Worm (Caenorhabditis elegans) whole organism, L2 larva: ENCODE results near the gene C31H1.5.

Experiments used
- C34F6.9 ChIP-seq: fragments of 150-350 bp; optimal IDR thresholded peaks from 2 replicates; lab custom pipeline; 2014; ENCODE audit warnings: missing biosample characterization, missing genetic modification characterization
- F13H6.1 ChIP-seq: sonication (generic microtip); optimal IDR thresholded peaks from 2 replicates; lab custom pipeline; 2016; ENCODE audit warnings: missing genetic modification characterization, missing compliant biosample characterization
- R02D3.7 ChIP-seq: fragments of 150-350 bp; optimal IDR thresholded peaks from 2 replicates; lab custom pipeline; 2014; ENCODE audit warnings: missing biosample characterization, missing genetic modification characterization
- aly-2 ChIP-seq: fragments of 150-350 bp; optimal IDR thresholded peaks from 2 replicates; lab custom pipeline; 2014; ENCODE audit warnings: missing biosample characterization, missing genetic modification characterization
- blmp-1 ChIP-seq: sonication (generic microtip); optimal IDR thresholded peaks from 2 replicates; lab custom pipeline; 2017; ENCODE audit warnings: missing genetic modification characterization, mild to moderate bottlenecking, missing compliant biosample characterization, antibody characterized with exemption, moderate library complexity; ENCODE audit not compliant: insufficient read depth
- ceh-16 ChIP-seq: fragments of 150-350 bp; optimal IDR thresholded peaks from 2 replicates; lab custom pipeline; 2014; ENCODE audit warnings: missing biosample characterization, missing genetic modification characterization
- crh-2 ChIP-seq: sonication (generic microtip); optimal IDR thresholded peaks from 2 replicates; lab custom pipeline; 2017; ENCODE audit warnings: missing biosample characterization, missing genetic modification characterization
- dmd-4 ChIP-seq: sonication (generic microtip); optimal IDR thresholded peaks from 2 replicates; lab custom pipeline; 2017; ENCODE audit warnings: missing biosample characterization, missing genetic modification characterization
- egl-27 ChIP-seq: sonication (generic microtip); optimal IDR thresholded peaks from 3 replicates; lab custom pipeline; 2017; ENCODE audit warnings: missing biosample characterization, missing genetic modification reagents, missing genetic modification characterization
- elt-1 ChIP-seq: fragments of 150-350 bp; optimal IDR thresholded peaks from 2 replicates; lab custom pipeline; 2014; ENCODE audit warnings: missing biosample characterization, missing genetic modification characterization
- elt-3 ChIP-seq: sonication (generic microtip); optimal IDR thresholded peaks from 2 replicates; lab custom pipeline; 2017; ENCODE audit warnings: missing biosample characterization, missing genetic modification characterization
- gmeb-1 ChIP-seq: fragments of 150-350 bp; optimal IDR thresholded peaks from 2 replicates; lab custom pipeline; 2014; ENCODE audit warnings: missing biosample characterization, missing genetic modification characterization
- lin-39 ChIP-seq: fragments of 150-350 bp; optimal IDR thresholded peaks from 2 replicates; lab custom pipeline; 2014; ENCODE audit warnings: missing biosample characterization, missing genetic modification reagents, missing genetic modification characterization
- lsy-2 ChIP-seq, 2 experiments: fragments of 150-350 bp in 1 of 2; sonication (generic microtip) in 1 of 2; optimal IDR thresholded peaks; 2 replicates each; lab custom pipeline; 2014 to 2017; ENCODE audit warnings: missing biosample characterization in 2 of 2, missing genetic modification characterization in 2 of 2
- mab-5 ChIP-seq: fragments of 150-350 bp; optimal IDR thresholded peaks from 2 replicates; lab custom pipeline; 2014; ENCODE audit warnings: missing biosample characterization, missing genetic modification characterization
- mbf-1 ChIP-seq: sonication (generic microtip); optimal IDR thresholded peaks from 2 replicates; lab custom pipeline; 2017; ENCODE audit warnings: missing biosample characterization, missing genetic modification characterization
- nhr-10 ChIP-seq: sonication (generic microtip); optimal IDR thresholded peaks from 2 replicates; lab custom pipeline; 2017; ENCODE audit warnings: missing biosample characterization, missing genetic modification characterization
- nhr-11 ChIP-seq: fragments of 150-350 bp; optimal IDR thresholded peaks from 2 replicates; lab custom pipeline; 2014; ENCODE audit warnings: missing biosample characterization, missing genetic modification characterization
- nhr-12 ChIP-seq: fragments of 150-350 bp; optimal IDR thresholded peaks from 2 replicates; lab custom pipeline; 2014; ENCODE audit warnings: missing biosample characterization, missing genetic modification characterization
- nhr-21 ChIP-seq: fragments of 150-350 bp; optimal IDR thresholded peaks from 2 replicates; lab custom pipeline; 2014; ENCODE audit warnings: missing biosample characterization, missing genetic modification characterization
- nhr-23 ChIP-seq: fragments of 150-350 bp; optimal IDR thresholded peaks from 2 replicates; lab custom pipeline; 2014; ENCODE audit warnings: missing biosample characterization, missing genetic modification reagents, missing genetic modification characterization
- nhr-237 ChIP-seq: fragments of 150-350 bp; optimal IDR thresholded peaks from 2 replicates; lab custom pipeline; 2014; ENCODE audit warnings: missing biosample characterization, missing genetic modification characterization
- nhr-77 ChIP-seq: fragments of 150-350 bp; optimal IDR thresholded peaks from 2 replicates; lab custom pipeline; 2014; ENCODE audit warnings: missing biosample characterization, missing genetic modification characterization
- skn-1 ChIP-seq: sonication (generic microtip); optimal IDR thresholded peaks from 2 replicates; lab custom pipeline; 2017; ENCODE audit warnings: missing biosample characterization, missing genetic modification characterization
- sma-3 ChIP-seq: sonication (generic microtip); optimal IDR thresholded peaks from 2 replicates; lab custom pipeline; 2016; ENCODE audit warnings: missing genetic modification reagents, missing genetic modification characterization, missing compliant biosample characterization
- sma-9 ChIP-seq, 2 experiments: fragments of 150-350 bp in 1 of 2; sonication (generic microtip) in 1 of 2; optimal IDR thresholded peaks; 2 replicates each; lab custom pipeline; 2014 to 2016; ENCODE audit warnings: missing genetic modification characterization in 2 of 2, mild to moderate bottlenecking in 1 of 2, missing biosample characterization in 1 of 2, missing compliant biosample characterization in 1 of 2, missing genetic modification reagents in 1 of 2, moderate library complexity in 1 of 2
- unc-55 ChIP-seq: fragments of 150-350 bp; sonication (generic microtip); optimal IDR thresholded peaks from 3 replicates; lab custom pipeline; 2014; ENCODE audit warnings: missing biosample characterization, missing genetic modification reagents, missing genetic modification characterization
- ztf-1 ChIP-seq: fragments of 200-800 bp; sonication (Bioruptor generic); conservative IDR thresholded peaks from 2 replicates; pipeline ENCODE4 v1.3.6; 2022; ENCODE audit warnings: missing genetic modification characterization, missing compliant biosample characterization
- ztf-11 ChIP-seq: sonication (generic microtip); optimal IDR thresholded peaks from 2 replicates; lab custom pipeline; 2017; ENCODE audit warnings: missing biosample characterization, missing genetic modification characterization
- ztf-4 ChIP-seq: fragments of 150-350 bp; optimal IDR thresholded peaks from 2 replicates; lab custom pipeline; 2014; ENCODE audit warnings: missing biosample characterization, missing genetic modification characterization

Gene C31H1.5

DNA sequence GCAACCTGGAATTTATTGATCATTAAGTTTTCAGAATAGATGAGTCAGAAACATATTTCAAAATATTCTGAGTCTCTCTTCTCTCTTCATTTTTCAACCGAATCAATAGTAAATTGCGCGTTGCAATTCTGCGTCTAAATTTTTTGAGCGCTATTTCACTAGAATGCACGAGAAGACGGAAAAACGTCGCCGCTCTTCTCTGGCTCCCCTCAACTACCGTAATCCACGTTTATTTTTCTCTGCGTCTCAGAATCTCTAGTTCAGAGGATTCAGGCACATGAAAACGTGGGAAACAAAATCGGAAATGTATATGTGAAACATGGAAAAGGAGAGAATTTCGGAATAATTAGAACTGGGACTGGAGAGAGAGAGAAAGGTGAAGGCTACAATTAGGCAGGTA lies 8.9 kb upstream of the C31H1.5 start (continued):
- TF ChIP-seq F13H6.1 (tag; lab: Kevin White, UChicago) = peak; percentile 34
- no peak for TF ChIP-seq elt-3

DNA sequence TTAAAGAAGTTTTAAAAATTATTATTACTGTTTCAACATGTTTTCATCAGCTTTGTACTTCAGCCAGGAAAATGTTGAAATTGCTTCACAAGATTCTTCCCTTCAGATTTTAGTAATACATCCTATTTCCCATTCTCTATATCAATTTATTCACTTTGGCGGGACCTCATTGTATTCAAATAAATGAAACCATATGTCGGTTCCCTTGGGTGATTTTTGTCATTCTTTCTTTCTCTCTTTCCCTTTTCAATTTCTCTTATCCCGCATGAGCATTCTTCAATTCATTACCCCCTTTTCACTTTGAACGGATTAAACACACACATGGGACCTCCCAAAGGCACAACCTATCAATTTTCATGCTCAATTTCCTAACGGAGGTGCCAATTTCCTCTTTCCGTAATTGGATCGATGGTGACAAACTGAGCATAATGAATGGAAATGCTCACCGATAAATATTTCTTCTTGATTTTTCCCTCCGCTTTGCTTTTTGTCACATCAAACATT lies 7.0 kb upstream of the C31H1.5 start:
- TF ChIP-seq aly-2 (tag; lab: Kevin White, UChicago) = no peak
- peak; percentile 25 for TF ChIP-seq mab-5 (tag; lab: Kevin White, UChicago)

DNA sequence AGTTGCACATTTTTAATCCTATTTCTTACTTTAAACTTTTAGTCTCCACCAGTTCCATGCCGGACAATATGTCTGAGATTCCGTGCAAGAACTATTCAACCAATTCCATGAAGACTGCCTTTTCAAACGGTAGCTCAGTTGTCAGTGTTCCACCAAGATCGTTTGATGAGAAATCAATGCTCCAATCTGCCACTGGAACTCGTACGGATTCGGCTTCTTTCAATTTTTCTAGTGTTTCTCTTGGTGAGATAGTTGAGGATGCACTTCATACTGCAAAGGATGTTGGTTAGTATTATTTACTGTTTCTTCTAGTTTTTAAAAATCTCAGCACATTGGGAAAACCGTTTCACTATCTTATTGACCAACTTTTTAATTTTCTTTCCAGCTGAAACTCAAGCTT lies 3.0 kb upstream of the C31H1.5 start:
- no peak for TF ChIP-seq C34F6.9 (tag; lab: Kevin White, UChicago)
- TF ChIP-seq elt-1 (tag; lab: Kevin White, UChicago) = no peak
- no peak for TF ChIP-seq nhr-10 (tag; lab: Kevin White, UChicago)
- no peak for TF ChIP-seq lsy-2 (tag; optimal IDR thresholded peaks at IDR 0.05; lab: Kevin White, UChicago)
- no peak for TF ChIP-seq lin-39 (tag; lab: Kevin White, UChicago)
- no peak for TF ChIP-seq dmd-4
- TF ChIP-seq gmeb-1 (tag; lab: Kevin White, UChicago) = no peak
- no peak for TF ChIP-seq unc-55 (GFP tag; lab: Kevin White, UChicago)
- no peak for TF ChIP-seq nhr-11
- no peak for TF ChIP-seq ztf-1 (GFP tag; lab: Robert Waterston, UW)

ce11 chrIV:5797153-5797552 lies 559 bp upstream of the C31H1.5 start, which contains the start of gene C31H1.1:
Gene C31H1.1, plus strand, starts transcription at chrIV:5797453.
- TF ChIP-seq nhr-12 (tag; lab: Kevin White, UChicago) (no peak), crh-2 (tag; lab: Kevin White, UChicago) (no peak), ceh-16 (no peak), C34F6.9 (tag; lab: Kevin White, UChicago) (no peak)

ce11 chrIV:5795495-5795894 lies 1.1 kb downstream of the C31H1.5 start:
- TF ChIP-seq elt-1 (tag; lab: Kevin White, UChicago) (no peak), mab-5 (tag; lab: Kevin White, UChicago) (no peak), nhr-11 (no peak), sma-9 (GFP tag; optimal IDR thresholded peaks at IDR 0.05; lab: Kevin White, UChicago) (no peak), sma-9 (tag; optimal IDR thresholded peaks at IDR 0.05; lab: Kevin White, UChicago) (no peak), skn-1 (tag; lab: Kevin White, UChicago) (no peak), elt-3 (no peak), ztf-4 (tag; lab: Kevin White, UChicago) (no peak), ztf-11 (tag; lab: Kevin White, UChicago) (no peak), ztf-1 (GFP tag; lab: Robert Waterston, UW) (no peak), dmd-4 (no peak), nhr-10 (tag; lab: Kevin White, UChicago) (no peak)

DNA sequence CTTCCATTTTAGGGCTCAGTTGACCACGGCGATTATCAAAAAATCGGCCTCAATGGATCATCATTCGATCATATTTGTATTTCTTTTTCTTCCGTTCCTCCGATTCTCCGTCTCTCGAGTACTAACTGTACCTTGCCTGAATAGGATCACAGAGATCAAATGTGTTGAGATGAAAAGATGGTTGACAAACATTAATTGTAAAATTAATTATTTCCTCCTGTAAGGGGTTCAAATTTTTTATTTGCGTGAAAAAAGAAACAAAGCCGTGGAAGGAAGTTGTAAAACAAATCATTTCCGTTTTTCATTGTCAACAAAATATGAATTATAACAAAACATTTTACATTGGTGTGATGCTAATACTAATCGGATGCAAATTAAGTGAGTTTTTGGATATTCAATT lies 5.6 kb downstream of the C31H1.5 start, which contains the start of gene C31H1.2:
Gene C31H1.2, plus strand, starts transcription at position 301 of the 400 bp plus-strand sequence.
- TF ChIP-seq F13H6.1 (tag; lab: Kevin White, UChicago) (no peak), unc-55 (GFP tag; lab: Kevin White, UChicago) (no peak), egl-27 (tag; lab: Kevin White, UChicago) (no peak), ztf-11 (tag; lab: Kevin White, UChicago) (no peak), ztf-4 (tag; lab: Kevin White, UChicago) (no peak), elt-3 (no peak), nhr-77 (tag; lab: Kevin White, UChicago) (no peak), nhr-23 (tag; lab: Kevin White, UChicago) (no peak), ceh-16 (no peak), aly-2 (tag; lab: Kevin White, UChicago) (no peak), mbf-1 (tag; lab: Kevin White, UChicago) (no peak), R02D3.7 (tag; lab: Kevin White, UChicago) (no peak), nhr-11 (no peak)
- TF ChIP-seq, all 48 proteins: peak for 0

DNA sequence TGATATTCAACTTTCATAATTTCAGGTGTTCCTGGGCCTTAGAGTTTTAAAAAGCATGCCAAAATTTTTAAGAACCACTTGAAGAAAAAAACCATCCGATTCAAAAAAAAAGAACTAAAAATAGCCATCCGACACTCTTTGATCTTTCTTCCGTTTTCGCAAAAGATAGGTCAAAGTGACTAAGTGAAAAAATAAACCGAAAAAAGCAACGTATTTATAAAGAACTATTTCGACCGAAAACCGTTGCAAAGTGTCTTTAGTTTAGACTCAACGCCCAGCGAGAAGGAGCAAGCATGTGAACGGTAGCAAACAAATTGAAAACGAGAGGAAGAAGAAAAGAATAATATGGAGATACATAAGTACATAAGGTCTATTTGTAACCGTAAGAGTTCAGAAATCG lies 12.9 kb downstream of the C31H1.5 start:
- TF ChIP-seq elt-1 (tag; lab: Kevin White, UChicago) (no peak), sma-3 (no peak), R02D3.7 (tag; lab: Kevin White, UChicago) (no peak), nhr-237 (tag; lab: Kevin White, UChicago) (no peak), nhr-77 (tag; lab: Kevin White, UChicago) (no peak), blmp-1 (tag; lab: Kevin White, UChicago) (no peak), nhr-21 (tag; lab: Kevin White, UChicago) (no peak), C34F6.9 (tag; lab: Kevin White, UChicago) (no peak), ceh-16 (no peak), ztf-1 (GFP tag; lab: Robert Waterston, UW) (no peak)
